Fruit fly (Drosophila melanogaster) whole organism, adult: ENCODE data around the gene ecd.
A peak's percentile ranks its signal among the peaks of the same experiment; 100 is the strongest.

Source experiments
- CG11617 ChIP-seq: fragments of 200-800 bp; sonication (Bioruptor generic); optimal IDR thresholded peaks from 2 replicates; lab custom pipeline; 2017; ENCODE audit warnings: mild to moderate bottlenecking, missing biosample characterization, missing genetic modification reagents, missing genetic modification characterization
- CG12768 ChIP-seq: fragments of 200-800 bp; sonication (Bioruptor generic); optimal IDR thresholded peaks from 2 replicates; lab custom pipeline; 2017; ENCODE audit warnings: missing biosample characterization, missing genetic modification characterization, mild to moderate bottlenecking, moderate library complexity, missing genetic modification reagents
- CG33017 ChIP-seq: fragments of 200-800 bp; sonication (Bioruptor generic); optimal IDR thresholded peaks from 2 replicates; lab custom pipeline; 2018; ENCODE audit warnings: missing biosample characterization, mild to moderate bottlenecking, missing genetic modification characterization, moderate library complexity
- CG5204 ChIP-seq: fragments of 200-800 bp; sonication (Bioruptor generic); optimal IDR thresholded peaks from 2 replicates; lab custom pipeline; 2016; ENCODE audit warnings: missing biosample characterization, missing genetic modification characterization
- CG7101 ChIP-seq: fragments of 200-800 bp; sonication (Bioruptor generic); optimal IDR thresholded peaks from 2 replicates; lab custom pipeline; 2018; ENCODE audit warnings: missing biosample characterization, mild to moderate bottlenecking, missing genetic modification characterization, moderate library complexity
- Crg-1 ChIP-seq: fragments of 200-800 bp; sonication (Bioruptor generic); optimal IDR thresholded peaks from 2 replicates; lab custom pipeline; 2016; ENCODE audit warnings: missing biosample characterization, missing genetic modification characterization
- Mnt ChIP-seq: fragments of 200-800 bp; sonication (Bioruptor generic); optimal IDR thresholded peaks from 2 replicates; lab custom pipeline; 2016; ENCODE audit warnings: missing biosample characterization, mild to moderate bottlenecking, missing genetic modification characterization
- bab1 ChIP-seq: fragments of 200-800 bp; sonication (Bioruptor generic); optimal IDR thresholded peaks from 3 replicates; lab custom pipeline; 2019; ENCODE audit warnings: missing biosample characterization, mild to moderate bottlenecking, missing genetic modification characterization, moderate library complexity
- cic ChIP-seq: fragments of 200-800 bp; sonication (Bioruptor generic); optimal IDR thresholded peaks from 2 replicates; lab custom pipeline; 2017; ENCODE audit warnings: missing biosample characterization, mild to moderate bottlenecking, missing genetic modification characterization, moderate library complexity
- cnc ChIP-seq, 2 experiments: fragments of >200 bp; optimal IDR thresholded peaks; 2 replicates each; lab custom pipeline; 2017
- ovo ChIP-seq: fragments of 200-800 bp; sonication (Bioruptor generic); optimal IDR thresholded peaks from 2 replicates; lab custom pipeline; 2016; ENCODE audit warnings: missing biosample characterization, missing genetic modification characterization
- pad ChIP-seq: fragments of 200-800 bp; sonication (Bioruptor generic); optimal IDR thresholded peaks from 3 replicates; lab custom pipeline; 2017; ENCODE audit warnings: missing biosample characterization, missing genetic modification characterization, mild to moderate bottlenecking, moderate library complexity, missing genetic modification reagents

Gene ecd

dm6 chr3L:2229172-2229696, 36.4 kb downstream of the ecd start, which contains the start of gene Oseg2:
TSS of gene Oseg2 (plus strand) at chr3L:2229646.
- no peak for TF ChIP-seq bab1 (GFP tag; lab: Kevin White, UChicago)
- TF ChIP-seq CG5204: no peak
- no peak for TF ChIP-seq Crg-1 (GFP tag; lab: Kevin White, UChicago)
- TF ChIP-seq CG11617: no peak
- no peak for TF ChIP-seq ovo
- TF ChIP-seq CG33017 (tag; lab: Kevin White, UChicago): no peak
- TF ChIP-seq Mnt: no peak
- no peak for TF ChIP-seq CG7101
- TF ChIP-seq CG12768 (GFP tag; lab: Kevin White, UChicago): no peak
- TF ChIP-seq cnc (optimal IDR thresholded peaks at IDR 0.05; lab: Kevin White, UChicago): no peak
- TF ChIP-seq cic (GFP tag; lab: Kevin White, UChicago): no peak

dm6 chr3L:2228367-2229171, 37.1 kb downstream of the ecd start:
- TF ChIP-seq bab1 (GFP tag; lab: Kevin White, UChicago): no peak
- TF ChIP-seq Crg-1 (GFP tag; lab: Kevin White, UChicago): no peak
- peak; percentile 97 for TF ChIP-seq pad
